Worm (Caenorhabditis elegans): Measurements from ENCODE around the gene mob-4.

The mob-4 gene

DNA sequence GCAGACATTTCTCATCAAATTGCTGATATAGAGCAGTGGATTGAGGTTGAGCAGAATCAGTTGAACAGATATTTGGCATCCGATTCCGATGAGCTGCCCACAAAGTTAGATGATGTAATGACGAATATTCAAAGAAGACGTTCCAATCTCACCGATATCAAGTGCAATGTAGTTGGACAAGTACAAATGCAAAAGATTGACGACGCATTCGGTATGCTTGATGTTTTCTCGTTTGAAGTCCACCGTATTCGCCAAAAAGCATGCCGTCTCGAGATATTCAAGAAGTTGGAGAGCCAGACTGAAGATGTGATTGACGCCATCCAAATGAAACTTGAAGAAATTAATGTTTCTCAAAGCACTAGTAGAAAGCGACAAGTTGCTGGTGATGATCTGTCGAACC is 39.8 kb upstream of the mob-4 start:
- TF ChIP-seq nhr-237 (tag; optimal IDR thresholded peaks at IDR 0.05) = no peak
- no peak for TF ChIP-seq mls-2 (tag; optimal IDR thresholded peaks at IDR 0.05)
- no peak for TF ChIP-seq ceh-83 (GFP tag; optimal IDR thresholded peaks at IDR 0.05)
- no peak for TF ChIP-seq nhr-76 (tag; optimal IDR thresholded peaks at IDR 0.05)
- no peak for TF ChIP-seq zip-8 (tag; optimal IDR thresholded peaks at IDR 0.05)
- TF ChIP-seq sptf-1 (tag; optimal IDR thresholded peaks at IDR 0.05) = no peak
- TF ChIP-seq elt-1 (tag; optimal IDR thresholded peaks at IDR 0.05; ENCODE audit: borderline replicate concordance, insufficient read depth) = no peak
- TF ChIP-seq flh-1 (GFP tag; optimal IDR thresholded peaks at IDR 0.05) = no peak
- no peak for TF ChIP-seq lin-32 (GFP tag; optimal IDR thresholded peaks at IDR 0.05)
- TF ChIP-seq blmp-1 (tag; optimal IDR thresholded peaks at IDR 0.05) = no peak
- TF ChIP-seq hlh-1 (tag; optimal IDR thresholded peaks at IDR 0.05) = no peak

ce11 chrIII:8190505-8190904 is 34.4 kb upstream of the mob-4 start, which contains the start of gene C50C3.19:
Gene C50C3.19 (plus strand): TSS chrIII:8190805.
- TF ChIP-seq ces-1 (GFP tag; optimal IDR thresholded peaks at IDR 0.05) (no peak), nhr-12 (tag; optimal IDR thresholded peaks at IDR 0.05) (no peak), ceh-39 (tag; optimal IDR thresholded peaks at IDR 0.05) (no peak), sptf-1 (tag; optimal IDR thresholded peaks at IDR 0.05) (no peak), unc-39 (tag; optimal IDR thresholded peaks at IDR 0.05) (no peak), lsy-2 (tag; optimal IDR thresholded peaks at IDR 0.05) (no peak), cnd-1 (tag; optimal IDR thresholded peaks at IDR 0.05) (no peak), mls-2 (tag; optimal IDR thresholded peaks at IDR 0.05) (no peak), nhr-2 (tag; optimal IDR thresholded peaks at IDR 0.05) (no peak), drap-1 (GFP tag; optimal IDR thresholded peaks at IDR 0.05) (no peak), hlh-1 (tag; optimal IDR thresholded peaks at IDR 0.05) (no peak), lin-13 (tag; optimal IDR thresholded peaks at IDR 0.05) (no peak), elt-1 (tag; optimal IDR thresholded peaks at IDR 0.05; ENCODE audit: borderline replicate concordance, insufficient read depth) (no peak), blmp-1 (tag; optimal IDR thresholded peaks at IDR 0.05) (no peak), unc-120 (tag; optimal IDR thresholded peaks at IDR 0.05; ENCODE audit: poor library complexity, severe bottlenecking) (no peak), ham-2 (GFP tag; optimal IDR thresholded peaks at IDR 0.05) (no peak), sem-2 (GFP tag; optimal IDR thresholded peaks at IDR 0.05) (no peak), snpc-4 (tag; optimal IDR thresholded peaks at IDR 0.05) (no peak), unc-62 (GFP tag; optimal IDR thresholded peaks at IDR 0.05) (no peak)

ce11 chrIII:8191695-8192094 is 33.2 kb upstream of the mob-4 start, which contains the start of gene C50C3.1:
Gene C50C3.1 (plus strand): TSS chrIII:8191995.
- TF ChIP-seq sptf-1 (tag; optimal IDR thresholded peaks at IDR 0.05) = no peak
- TF ChIP-seq nhr-28 (tag; optimal IDR thresholded peaks at IDR 0.05) = no peak
- TF ChIP-seq unc-120 (tag; optimal IDR thresholded peaks at IDR 0.05; ENCODE audit: poor library complexity, severe bottlenecking) = no peak
- TF ChIP-seq hlh-1 (tag; optimal IDR thresholded peaks at IDR 0.05) = no peak
- TF ChIP-seq blmp-1 (tag; optimal IDR thresholded peaks at IDR 0.05) = no peak
- TF ChIP-seq ces-1 (GFP tag; optimal IDR thresholded peaks at IDR 0.05) = no peak
- no peak for TF ChIP-seq ceh-43 (GFP tag; optimal IDR thresholded peaks at IDR 0.05)
- TF ChIP-seq pha-4 (tag; optimal IDR thresholded peaks at IDR 0.05) = no peak
- TF ChIP-seq bed-3 (GFP tag; optimal IDR thresholded peaks at IDR 0.05) = no peak
- no peak for TF ChIP-seq snpc-4 (tag; optimal IDR thresholded peaks at IDR 0.05)
- TF ChIP-seq mep-1 (tag; optimal IDR thresholded peaks at IDR 0.05) = no peak
- no peak for TF ChIP-seq tbx-8 (GFP tag; optimal IDR thresholded peaks at IDR 0.05)

DNA sequence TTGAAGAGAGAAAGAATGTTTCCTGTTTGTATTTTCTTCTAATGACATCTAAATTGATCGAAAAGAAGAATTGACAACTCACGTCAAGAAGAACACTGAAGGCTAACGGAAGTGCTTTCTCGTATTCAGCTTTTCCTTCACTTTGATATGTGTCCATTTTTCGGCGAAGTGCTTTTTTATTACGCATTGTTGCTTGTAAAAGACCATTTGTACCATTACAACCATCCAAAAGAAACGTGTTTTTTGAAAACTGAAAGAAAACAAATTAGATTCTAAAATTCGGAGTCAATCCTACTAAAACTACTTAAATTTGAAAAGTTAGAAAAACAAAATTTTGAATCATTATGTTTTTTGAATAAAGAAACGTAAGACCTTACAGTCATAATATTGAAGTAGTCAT is 25.8 kb upstream of the mob-4 start:
- TF ChIP-seq unc-62 (GFP tag; optimal IDR thresholded peaks at IDR 0.05) (no peak), blmp-1 (tag; optimal IDR thresholded peaks at IDR 0.05) (no peak), flh-1 (GFP tag; optimal IDR thresholded peaks at IDR 0.05) (no peak), mls-2 (tag; optimal IDR thresholded peaks at IDR 0.05) (no peak), M03D4.4 (tag; optimal IDR thresholded peaks at IDR 0.05) (no peak), unc-120 (tag; optimal IDR thresholded peaks at IDR 0.05; ENCODE audit: poor library complexity, severe bottlenecking) (no peak), elt-3 (tag; optimal IDR thresholded peaks at IDR 0.05) (no peak), tbx-8 (GFP tag; optimal IDR thresholded peaks at IDR 0.05) (no peak), cnd-1 (tag; optimal IDR thresholded peaks at IDR 0.05) (no peak), ceh-39 (tag; optimal IDR thresholded peaks at IDR 0.05) (no peak), nhr-237 (tag; optimal IDR thresholded peaks at IDR 0.05) (no peak), elt-1 (tag; optimal IDR thresholded peaks at IDR 0.05; ENCODE audit: borderline replicate concordance, insufficient read depth) (no peak), ceh-83 (GFP tag; optimal IDR thresholded peaks at IDR 0.05) (no peak), ces-1 (GFP tag; optimal IDR thresholded peaks at IDR 0.05) (no peak), snpc-4 (tag; optimal IDR thresholded peaks at IDR 0.05) (no peak), lsy-2 (tag; optimal IDR thresholded peaks at IDR 0.05) (no peak), ztf-11 (tag; optimal IDR thresholded peaks at IDR 0.05) (no peak), hlh-1 (tag; optimal IDR thresholded peaks at IDR 0.05) (no peak)
